Fruit fly (Drosophila melanogaster) whole organism, prepupa: ENCODE results near the gene Unc50.

Source experiments
- Blimp-1 ChIP-seq: fragments of 200-800 bp; sonication (Bioruptor generic); optimal IDR thresholded peaks from 3 replicates; lab custom pipeline; 2017; ENCODE audit warnings: missing biosample characterization, missing genetic modification characterization, mild to moderate bottlenecking, moderate library complexity, missing genetic modification reagents
- CG10631 ChIP-seq: fragments of 200-800 bp; sonication (Bioruptor generic); optimal IDR thresholded peaks from 2 replicates; lab custom pipeline; 2016; ENCODE audit warnings: missing biosample characterization, missing genetic modification characterization
- CG10669 ChIP-seq: fragments of 200-800 bp; sonication (Bioruptor generic); optimal IDR thresholded peaks from 3 replicates; lab custom pipeline; 2018; ENCODE audit warnings: missing biosample characterization, mild to moderate bottlenecking, missing genetic modification characterization, moderate library complexity
- CG11294 ChIP-seq: fragments of 200-800 bp; sonication (Bioruptor generic); IDR thresholded peaks from 2 replicates; pipeline ENCODE4 v1.3.6; 2022; ENCODE audit warnings: missing biosample characterization, missing genetic modification characterization
- CG11762 ChIP-seq: fragments of 200-800 bp; sonication (Bioruptor generic); optimal IDR thresholded peaks from 3 replicates; lab custom pipeline; 2016; ENCODE audit warnings: missing biosample characterization, missing genetic modification characterization; ENCODE audit not compliant: insufficient read depth
- CG11902 ChIP-seq: fragments of 200-800 bp; sonication (Bioruptor generic); optimal IDR thresholded peaks from 3 replicates; lab custom pipeline; 2016; ENCODE audit warnings: missing biosample characterization, missing genetic modification characterization
- CG15336 ChIP-seq: fragments of 200-800 bp; sonication (Bioruptor generic); IDR thresholded peaks from 2 replicates; pipeline ENCODE4 v1.3.6; 2022; ENCODE audit warnings: missing biosample characterization, missing genetic modification characterization
- CG16779 ChIP-seq: fragments of 200-800 bp; sonication (Bioruptor generic); optimal IDR thresholded peaks from 3 replicates; lab custom pipeline; 2017; ENCODE audit warnings: missing biosample characterization, mild to moderate bottlenecking, missing genetic modification characterization
- CG31627 ChIP-seq: fragments of 200-800 bp; sonication (Bioruptor generic); optimal IDR thresholded peaks from 3 replicates; lab custom pipeline; 2016; ENCODE audit warnings: missing biosample characterization, missing genetic modification characterization
- CG32006 ChIP-seq: fragments of 200-800 bp; sonication (Bioruptor generic); optimal IDR thresholded peaks from 3 replicates; lab custom pipeline; 2017; ENCODE audit warnings: missing biosample characterization, mild to moderate bottlenecking, missing genetic modification characterization
- CG34406 ChIP-seq: fragments of 200-800 bp; sonication (Bioruptor generic); optimal IDR thresholded peaks from 3 replicates; lab custom pipeline; 2016; ENCODE audit warnings: missing biosample characterization, missing genetic modification characterization
- CG3919 ChIP-seq: fragments of 200-800 bp; sonication (Bioruptor generic); optimal IDR thresholded peaks from 3 replicates; lab custom pipeline; 2016; ENCODE audit warnings: missing biosample characterization, missing genetic modification characterization
- CG4318 ChIP-seq: fragments of 200-800 bp; sonication (Bioruptor generic); optimal IDR thresholded peaks from 3 replicates; lab custom pipeline; 2017; ENCODE audit warnings: missing biosample characterization, mild to moderate bottlenecking, missing genetic modification characterization
- CG6276 ChIP-seq: fragments of 200-800 bp; sonication (Bioruptor generic); optimal IDR thresholded peaks from 2 replicates; lab custom pipeline; 2017; ENCODE audit warnings: missing biosample characterization, mild to moderate bottlenecking, missing genetic modification characterization
- CG6792 ChIP-seq: fragments of 200-800 bp; sonication (Bioruptor generic); optimal IDR thresholded peaks from 3 replicates; lab custom pipeline; 2016; ENCODE audit warnings: missing biosample characterization, missing genetic modification characterization
- CG6808 ChIP-seq: fragments of 200-800 bp; sonication (Bioruptor generic); optimal IDR thresholded peaks from 3 replicates; lab custom pipeline; 2017; ENCODE audit warnings: missing biosample characterization, missing genetic modification characterization, mild to moderate bottlenecking, moderate library complexity, missing genetic modification reagents
- CG6854 ChIP-seq: fragments of 200-800 bp; sonication (Bioruptor generic); optimal IDR thresholded peaks from 2 replicates; lab custom pipeline; 2017; ENCODE audit warnings: missing biosample characterization, mild to moderate bottlenecking, missing genetic modification characterization
- CG7368 ChIP-seq: fragments of 200-800 bp; sonication (Bioruptor generic); optimal IDR thresholded peaks from 3 replicates; lab custom pipeline; 2016; ENCODE audit warnings: missing biosample characterization, missing genetic modification characterization
- CG8119 ChIP-seq: fragments of 200-800 bp; sonication (Bioruptor generic); IDR thresholded peaks from 3 replicates; pipeline ENCODE4 v1.3.6; 2022; ENCODE audit warnings: missing biosample characterization, missing genetic modification characterization
- CG9139 ChIP-seq: fragments of 200-800 bp; sonication (Bioruptor generic); optimal IDR thresholded peaks from 3 replicates; lab custom pipeline; 2017; ENCODE audit warnings: missing biosample characterization, mild to moderate bottlenecking, missing genetic modification characterization
- Eip78C ChIP-seq: fragments of 200-800 bp; sonication (Bioruptor generic); peaks from one replicate; lab custom pipeline; 2016; ENCODE audit warnings: missing biosample characterization, missing genetic modification characterization
- Eip93F ChIP-seq: fragments of 200-800 bp; sonication (Bioruptor generic); optimal IDR thresholded peaks from 2 replicates; lab custom pipeline; 2016; ENCODE audit warnings: missing biosample characterization, mild to moderate bottlenecking, missing genetic modification characterization
- Ets21C ChIP-seq: fragments of 200-800 bp; sonication (Bioruptor generic); optimal IDR thresholded peaks from 3 replicates; lab custom pipeline; 2016; ENCODE audit warnings: missing biosample characterization, missing genetic modification characterization
- Ets96B ChIP-seq: fragments of 200-800 bp; optimal IDR thresholded peaks from 2 replicates; lab custom pipeline; 2019; ENCODE audit warnings: missing biosample characterization, mild to moderate bottlenecking, missing genetic modification characterization, moderate library complexity
- Lpt ChIP-seq: fragments of 200-800 bp; sonication (Bioruptor generic); optimal IDR thresholded peaks from 3 replicates; lab custom pipeline; 2016; ENCODE audit warnings: missing biosample characterization, missing genetic modification characterization
- Met ChIP-seq: fragments of 200-800 bp; sonication (Bioruptor generic); optimal IDR thresholded peaks from 3 replicates; lab custom pipeline; 2016; ENCODE audit warnings: missing biosample characterization, missing genetic modification characterization
- OdsH ChIP-seq: fragments of 200-800 bp; sonication (Bioruptor generic); optimal IDR thresholded peaks from 3 replicates; lab custom pipeline; 2016; ENCODE audit warnings: missing biosample characterization, missing genetic modification characterization
- Sox14 ChIP-seq: fragments of 200-800 bp; sonication (Bioruptor generic); optimal IDR thresholded peaks from 3 replicates; lab custom pipeline; 2016; ENCODE audit warnings: missing biosample characterization, missing genetic modification characterization
- cyc ChIP-seq: fragments of 200-800 bp; sonication (Bioruptor generic); optimal IDR thresholded peaks from 3 replicates; lab custom pipeline; 2016; ENCODE audit warnings: missing biosample characterization, missing genetic modification characterization
- dac ChIP-seq: fragments of 200-800 bp; sonication (Bioruptor generic); optimal IDR thresholded peaks from 2 replicates; lab custom pipeline; 2017; ENCODE audit warnings: missing biosample characterization, mild to moderate bottlenecking, missing genetic modification characterization
- eg ChIP-seq: fragments of 200-800 bp; sonication (Bioruptor generic); IDR thresholded peaks from 3 replicates; pipeline ENCODE4 v1.3.6; 2022; ENCODE audit warnings: missing biosample characterization, missing genetic modification characterization
- esn ChIP-seq: fragments of 200-800 bp; sonication (Bioruptor generic); optimal IDR thresholded peaks from 2 replicates; lab custom pipeline; 2016; ENCODE audit warnings: missing biosample characterization, mild to moderate bottlenecking, missing genetic modification characterization, moderate library complexity
- fkh ChIP-seq: fragments of 200-800 bp; sonication (Bioruptor generic); optimal IDR thresholded peaks from 3 replicates; lab custom pipeline; 2017; ENCODE audit warnings: missing biosample characterization, mild to moderate bottlenecking, missing genetic modification characterization, moderate library complexity
- spab ChIP-seq: fragments of 200-800 bp; sonication (Bioruptor generic); optimal IDR thresholded peaks from 2 replicates; lab custom pipeline; 2017; ENCODE audit warnings: missing biosample characterization, mild to moderate bottlenecking, missing genetic modification characterization, missing genetic modification reagents
- svp ChIP-seq: fragments of 200-800 bp; sonication (Bioruptor generic); peaks from one replicate; lab custom pipeline; 2016; ENCODE audit warnings: missing biosample characterization, missing genetic modification characterization
- topi ChIP-seq: fragments of 200-800 bp; sonication (Bioruptor generic); optimal IDR thresholded peaks from 3 replicates; lab custom pipeline; 2016; ENCODE audit warnings: missing biosample characterization, missing genetic modification characterization
- vri ChIP-seq: fragments of 200-800 bp; sonication (Bioruptor generic); optimal IDR thresholded peaks from 3 replicates; lab custom pipeline; 2016; ENCODE audit warnings: missing biosample characterization, mild to moderate bottlenecking, missing genetic modification characterization

The Unc50 gene

DNA sequence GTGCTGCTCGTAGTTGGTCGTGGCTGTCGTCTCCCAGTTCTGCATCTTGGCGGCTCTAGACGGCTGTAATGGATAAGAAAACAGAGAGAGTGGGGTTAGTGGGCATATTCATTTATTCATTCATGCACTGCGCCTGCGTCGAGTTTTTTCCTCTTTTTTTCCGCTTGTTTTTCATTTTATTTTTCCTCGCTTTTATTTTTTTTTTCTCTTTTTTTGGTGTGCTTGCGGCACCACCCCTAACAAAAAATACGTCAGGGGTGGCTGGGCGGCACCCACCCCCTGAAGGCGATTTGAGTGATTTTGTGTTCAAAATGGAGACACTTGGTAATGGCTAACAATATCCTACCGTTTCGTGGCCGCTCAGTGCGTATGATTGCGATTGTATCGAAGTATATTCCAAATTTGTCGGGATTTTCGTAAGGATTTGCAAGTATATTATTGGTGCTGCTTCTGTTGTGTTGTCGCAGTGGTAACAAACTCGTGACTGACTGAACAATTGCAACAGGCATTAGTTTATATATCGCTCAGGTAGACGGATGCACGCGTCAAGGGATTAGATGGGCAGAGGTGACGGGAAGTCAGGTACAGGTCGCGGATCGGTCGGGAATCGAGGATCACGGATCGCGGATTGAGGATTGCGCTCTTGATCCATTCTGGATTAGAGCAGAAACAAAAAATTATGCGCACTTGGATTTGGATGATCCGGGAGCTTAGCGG lies 17.9 kb upstream of the Unc50 start (continued):
- TF ChIP-seq CG31627 (GFP tag; lab: Kevin White, UChicago) (no peak), spab (GFP tag; lab: Kevin White, UChicago) (peak; percentile 88), CG6276 (GFP tag; lab: Kevin White, UChicago) (peak; percentile 95), CG8119 (GFP tag; lab: Robert Waterston, UW) (peak; percentile 94), CG6808 (GFP tag; lab: Kevin White, UChicago) (peak; percentile 86), CG6792 (peak; percentile 16), topi (GFP tag; lab: Kevin White, UChicago) (peak; percentile 32), CG11294 (GFP tag; lab: Robert Waterston, UW) (peak; percentile 68; the same call in 1 of the 2 replicates), CG6854 (no peak), OdsH (GFP tag; lab: Kevin White, UChicago) (peak; percentile 64), CG16779 (tag; lab: Kevin White, UChicago) (peak; percentile 94), CG4318 (GFP tag; lab: Kevin White, UChicago) (peak; percentile 19), fkh (GFP tag; lab: Kevin White, UChicago) (peak; percentile 3), CG3919 (GFP tag; lab: Kevin White, UChicago) (peak; percentile 80), cyc (GFP tag; lab: Kevin White, UChicago) (no peak)

DNA sequence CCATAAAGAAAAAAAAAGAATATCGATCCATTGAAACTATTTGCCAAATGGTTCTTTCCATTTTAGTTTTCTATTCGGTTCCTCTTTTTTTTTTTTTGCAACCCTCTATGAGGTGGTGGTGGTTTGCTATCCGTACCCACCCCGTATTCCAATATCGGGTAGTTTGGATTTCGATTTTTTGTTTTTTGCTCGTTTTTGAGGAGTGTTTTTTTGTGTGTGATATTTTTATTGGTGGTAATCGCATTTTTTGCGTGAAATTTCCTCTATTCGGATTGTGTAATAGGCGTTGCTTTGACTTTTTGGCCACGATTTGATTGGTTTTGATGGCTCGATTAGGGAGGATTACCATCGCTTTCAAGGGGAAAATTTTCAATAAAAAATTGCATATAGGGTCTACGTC lies 10.0 kb upstream of the Unc50 start:
- TF ChIP-seq Met (GFP tag; lab: Kevin White, UChicago): no peak
- TF ChIP-seq Eip78C (GFP tag; lab: Kevin White, UChicago): no peak
- TF ChIP-seq Eip93F (GFP tag; lab: Kevin White, UChicago): no peak
- TF ChIP-seq CG11762 (GFP tag; lab: Kevin White, UChicago): no peak
- TF ChIP-seq CG34406: no peak
- no peak for TF ChIP-seq CG15336 (GFP tag; lab: Robert Waterston, UW)
- TF ChIP-seq esn (GFP tag; lab: Kevin White, UChicago): no peak
- no peak for TF ChIP-seq CG6792
- TF ChIP-seq CG6854: no peak
- TF ChIP-seq cyc (GFP tag; lab: Kevin White, UChicago): no peak
- TF ChIP-seq Blimp-1 (GFP tag; lab: Kevin White, UChicago): no peak
- no peak for TF ChIP-seq CG10631 (GFP tag; lab: Kevin White, UChicago)

DNA sequence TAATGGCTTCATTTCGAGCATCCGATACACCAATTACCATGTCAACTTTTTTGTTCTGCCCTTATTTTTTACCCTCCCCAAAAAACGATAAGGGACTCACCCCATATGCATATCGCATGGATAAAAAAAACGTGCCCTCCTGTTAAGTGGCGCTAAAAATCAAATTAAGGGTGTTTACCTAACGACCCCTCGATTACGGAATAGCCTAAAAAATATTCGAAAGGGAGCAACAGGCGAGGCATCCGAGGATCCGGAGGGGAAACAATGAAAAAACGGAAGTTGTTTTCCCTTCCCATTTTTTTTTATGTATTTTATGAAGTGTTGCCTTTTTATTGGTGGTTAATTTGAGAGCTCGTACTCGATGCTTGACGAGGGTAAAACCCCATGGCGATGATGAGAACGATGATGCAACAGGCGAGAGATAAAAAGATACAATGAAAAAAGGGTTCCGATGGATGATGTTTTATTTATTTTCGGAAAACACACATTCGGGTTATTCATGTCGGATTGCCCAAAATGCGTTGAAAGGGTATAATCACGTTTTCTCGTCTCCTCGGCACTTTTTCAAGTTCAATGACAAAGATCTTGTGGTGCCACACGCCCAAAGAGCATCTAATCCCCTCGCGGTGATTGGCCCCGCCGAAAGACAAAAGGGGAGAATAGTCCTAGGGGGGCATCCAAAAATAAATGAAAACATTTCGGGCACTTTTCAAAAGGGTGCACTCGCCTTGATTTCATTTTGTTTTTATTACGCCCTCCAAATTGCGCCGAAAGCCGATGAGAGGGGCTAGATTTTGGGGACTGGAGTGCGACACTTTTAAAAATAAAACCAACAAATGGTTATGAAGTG lies 8.1 kb upstream of the Unc50 start, which contains the start of gene CG44227:
Gene CG44227, minus strand, starts transcription at position 849 of the 850 bp plus-strand sequence.
- no peak for TF ChIP-seq fkh (GFP tag; lab: Kevin White, UChicago)
- TF ChIP-seq CG11294 (GFP tag; lab: Robert Waterston, UW): no peak
- no peak for TF ChIP-seq eg (GFP tag; lab: Robert Waterston, UW)
- no peak for TF ChIP-seq OdsH (GFP tag; lab: Kevin White, UChicago)
- TF ChIP-seq vri (GFP tag; lab: Kevin White, UChicago): no peak
- no peak for TF ChIP-seq CG7368 (GFP tag; lab: Kevin White, UChicago)
- no peak for TF ChIP-seq Blimp-1 (GFP tag; lab: Kevin White, UChicago)
- TF ChIP-seq Met (GFP tag; lab: Kevin White, UChicago): no peak
- TF ChIP-seq Ets21C (GFP tag; lab: Kevin White, UChicago): no peak
- TF ChIP-seq CG31627 (GFP tag; lab: Kevin White, UChicago): no peak
- TF ChIP-seq svp: no peak
- no peak for TF ChIP-seq CG4318 (GFP tag; lab: Kevin White, UChicago)
- no peak for TF ChIP-seq Lpt (GFP tag; lab: Kevin White, UChicago)
- TF ChIP-seq, all 60 proteins: peak for 0

DNA sequence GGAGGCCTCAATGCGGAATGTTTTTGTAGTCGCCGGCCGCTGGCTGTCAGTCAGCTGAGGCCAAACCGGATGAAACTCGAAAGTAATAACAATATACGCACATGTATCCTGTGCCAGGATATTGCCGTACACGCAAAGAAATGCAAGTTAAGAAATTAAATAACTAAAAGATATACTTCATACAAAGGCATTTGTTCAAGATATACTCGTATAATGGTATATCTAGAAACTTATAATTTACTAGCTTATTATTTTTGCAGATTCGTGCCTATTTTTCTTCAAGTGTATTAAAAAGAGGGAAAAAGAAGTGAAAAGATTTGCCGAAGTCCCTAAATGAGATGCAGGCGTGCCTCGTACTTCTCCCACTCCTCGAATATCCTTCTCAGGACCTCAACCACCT lies 6.9 kb upstream of the Unc50 start:
- TF ChIP-seq CG9139 (no peak), CG10669 (GFP tag; lab: Kevin White, UChicago) (no peak), CG11902 (GFP tag; lab: Kevin White, UChicago) (no peak), dac (no peak), CG4318 (GFP tag; lab: Kevin White, UChicago) (no peak), CG34406 (no peak), topi (GFP tag; lab: Kevin White, UChicago) (no peak), Ets96B (tag; lab: Kevin White, UChicago) (no peak), fkh (GFP tag; lab: Kevin White, UChicago) (no peak), Sox14 (GFP tag; lab: Kevin White, UChicago) (no peak), CG31627 (GFP tag; lab: Kevin White, UChicago) (no peak), OdsH (GFP tag; lab: Kevin White, UChicago) (no peak), CG8119 (GFP tag; lab: Robert Waterston, UW) (no peak), svp (no peak), CG32006 (no peak)
